Worm (Caenorhabditis elegans) whole organism, early embryonic: Measurements from ENCODE around the gene srbc-8.

ENCODE experiments used
- ama-1 ChIP-seq: fragments of 150-350 bp; optimal IDR thresholded peaks from 2 replicates; lab custom pipeline; 2014
- hmbx-1 ChIP-seq: sonication (generic microtip); optimal IDR thresholded peaks from 2 replicates; lab custom pipeline; 2016; ENCODE audit warnings: mild to moderate bottlenecking, missing genetic modification characterization, missing compliant biosample characterization
- hmg-4 ChIP-seq: fragments of 200-800 bp; sonication (Bioruptor generic); optimal IDR thresholded peaks from 2 replicates; lab custom pipeline; 2018; ENCODE audit warnings: mild to moderate bottlenecking, missing genetic modification characterization, missing compliant biosample characterization
- pes-1 ChIP-seq: fragments of 200-800 bp; sonication (Bioruptor generic); IDR thresholded peaks from 2 replicates; pipeline ENCODE4 v1.3.6; 2022; ENCODE audit warnings: missing genetic modification reagents, missing genetic modification characterization, missing compliant biosample characterization
- scrt-1 ChIP-seq: fragments of 200-800 bp; sonication (Bioruptor generic); IDR thresholded peaks from 2 replicates; pipeline ENCODE4 v1.3.6; 2022; ENCODE audit warnings: missing genetic modification characterization, missing compliant biosample characterization
- tbx-11 ChIP-seq: fragments of 200-800 bp; sonication (Bioruptor generic); IDR thresholded peaks from 2 replicates; pipeline ENCODE4 v1.3.6; 2022; ENCODE audit warnings: missing genetic modification characterization, missing compliant biosample characterization

DNA sequence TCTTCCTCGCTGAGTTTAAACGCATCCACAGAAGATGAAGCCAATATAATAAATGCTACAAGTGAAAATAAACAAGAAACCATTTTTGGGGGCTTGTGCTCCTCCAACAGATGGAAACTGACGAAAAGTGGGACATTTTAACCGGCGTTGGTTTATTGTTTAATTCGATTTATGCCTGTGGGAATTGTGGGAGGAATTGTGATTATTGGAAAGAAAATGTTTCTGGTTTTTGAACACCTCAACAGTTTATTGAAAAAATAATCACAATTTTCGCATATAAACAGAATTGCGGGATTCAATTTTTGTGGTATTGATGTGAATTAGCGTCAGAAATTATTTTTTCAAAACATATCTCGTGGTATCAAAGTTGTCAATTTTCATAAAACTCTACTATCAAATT lies 30.7 kb downstream of the srbc-8 start, which contains the start of gene try-8:
- TF ChIP-seq ama-1, result no peak
- TF ChIP-seq pes-1 (GFP tag; lab: Robert Waterston, UW), result no peak
- no peak for TF ChIP-seq hmg-4 (GFP tag; lab: Kevin White, UChicago)
- TF ChIP-seq hmbx-1 (tag; lab: Kevin White, UChicago), result no peak
- no peak for TF ChIP-seq tbx-11 (GFP tag; lab: Robert Waterston, UW)
- no peak for TF ChIP-seq scrt-1 (GFP tag; lab: Robert Waterston, UW)
